Fruit fly (Drosophila melanogaster): Measurements from ENCODE around the gene CG1806.

CG1806 gene

DNA sequence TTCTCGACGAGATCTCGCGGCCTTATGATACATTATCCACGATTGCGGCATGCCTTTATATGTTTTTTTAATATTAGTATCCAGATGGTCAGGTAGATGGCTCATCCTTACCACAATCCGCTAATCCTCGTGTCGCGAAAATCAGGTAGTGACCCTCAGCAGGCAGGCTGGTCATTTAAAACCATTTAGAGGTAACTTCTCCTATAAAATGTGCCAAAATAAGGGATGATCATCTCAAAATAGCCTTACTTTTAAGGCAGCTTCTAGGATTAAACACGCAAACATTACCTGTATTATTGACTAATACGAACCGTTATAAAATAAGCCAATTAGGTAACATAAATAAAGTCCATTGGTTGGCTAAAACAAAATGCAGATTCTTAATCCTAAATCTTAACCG lies 18.1 kb upstream of the CG1806 start, which contains the start of gene tsg:
Gene tsg (minus strand): TSS at position 37 of the 400 bp plus-strand sequence.
- no peak for TF ChIP-seq Abd-B (GFP tag; optimal IDR thresholded peaks at IDR 0.05)
- TF ChIP-seq h (GFP tag; optimal IDR thresholded peaks at IDR 0.05) = no peak
- no peak for TF ChIP-seq Hr83 (GFP tag; optimal IDR thresholded peaks at IDR 0.05; ENCODE audit: poor library complexity, severe bottlenecking)

DNA sequence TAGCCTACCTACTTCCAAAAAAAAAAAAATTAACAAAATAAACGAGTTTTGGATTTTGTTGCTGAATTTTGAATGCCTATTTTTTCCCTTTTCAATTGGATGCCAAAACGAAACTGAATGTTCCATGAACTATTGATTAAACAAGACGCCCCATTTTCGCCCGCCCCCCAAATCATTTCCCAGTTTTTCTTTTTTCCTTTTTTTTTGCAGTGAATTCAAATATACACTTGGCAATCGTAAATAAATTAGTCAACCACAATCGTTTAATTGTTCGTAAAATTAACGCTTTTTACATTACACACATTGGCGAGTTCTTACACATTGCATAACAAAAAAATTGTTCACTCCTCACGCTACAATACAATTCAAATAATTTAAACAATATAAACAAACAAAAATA lies 14.3 kb upstream of the CG1806 start, which contains the start of gene CG18130:
Gene CG18130 (minus strand): TSS at position 101 of the 400 bp plus-strand sequence.
- no peak for TF ChIP-seq woc (GFP tag; optimal IDR thresholded peaks at IDR 0.05)
- TF ChIP-seq h (GFP tag; optimal IDR thresholded peaks at IDR 0.05) = no peak
- TF ChIP-seq sage (GFP tag; optimal IDR thresholded peaks at IDR 0.05) = no peak
- TF ChIP-seq tai (GFP tag; optimal IDR thresholded peaks at IDR 0.05) = no peak

DNA sequence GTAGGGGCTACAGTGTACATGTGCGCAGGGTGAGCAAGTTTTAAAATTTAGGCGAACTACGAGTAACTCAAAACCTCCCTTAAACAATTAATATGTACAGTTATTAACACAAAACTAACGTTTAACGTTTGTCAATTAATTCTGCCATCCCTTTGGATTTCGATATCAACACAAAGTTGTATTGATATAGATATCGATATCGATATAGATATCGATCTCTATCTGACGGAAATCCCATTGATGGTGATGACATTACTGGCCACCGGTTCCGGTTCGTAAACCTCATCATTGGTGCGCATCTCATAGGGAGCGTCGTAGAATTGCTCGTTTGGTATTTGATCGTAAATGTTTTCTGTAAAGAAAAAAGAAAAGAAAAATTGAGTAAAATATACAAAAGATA lies 13.7 kb upstream of the CG1806 start:
- no peak for TF ChIP-seq dmrt93B (GFP tag; optimal IDR thresholded peaks at IDR 0.05)
- no peak for TF ChIP-seq Dif (GFP tag; optimal IDR thresholded peaks at IDR 0.05; ENCODE audit: partially characterized antibody)
- no peak for TF ChIP-seq OdsH (GFP tag; optimal IDR thresholded peaks at IDR 0.05)
- no peak for TF ChIP-seq N (GFP tag; optimal IDR thresholded peaks at IDR 0.05)
- TF ChIP-seq psq (GFP tag; optimal IDR thresholded peaks at IDR 0.05) = no peak
- no peak for TF ChIP-seq Hnf4 (GFP tag; optimal IDR thresholded peaks at IDR 0.05)
- TF ChIP-seq dl (GFP tag; optimal IDR thresholded peaks at IDR 0.05; ENCODE audit: insufficient read depth in 1 of 2, partially characterized antibody in 2 of 2) = no peak
- no peak for TF ChIP-seq lola (GFP tag; optimal IDR thresholded peaks at IDR 0.05)
- TF ChIP-seq CrebA (GFP tag; optimal IDR thresholded peaks at IDR 0.05; ENCODE audit: borderline replicate concordance) = no peak
- TF ChIP-seq br (GFP tag; optimal IDR thresholded peaks at IDR 0.05) = no peak
- no peak for TF ChIP-seq pan (optimal IDR thresholded peaks at IDR 0.05)
- TF ChIP-seq GATAd (GFP tag; optimal IDR thresholded peaks at IDR 0.05) = no peak
- TF ChIP-seq dsf (GFP tag; optimal IDR thresholded peaks at IDR 0.05; ENCODE audit: borderline replicate concordance) = no peak
- TF ChIP-seq Mio (GFP tag; optimal IDR thresholded peaks at IDR 0.05) = no peak
- TF ChIP-seq ey (GFP tag; optimal IDR thresholded peaks at IDR 0.05) = no peak
- TF ChIP-seq h (GFP tag; optimal IDR thresholded peaks at IDR 0.05) = no peak
- TF ChIP-seq fru (GFP tag; optimal IDR thresholded peaks at IDR 0.05) = no peak
- TF ChIP-seq Hr83 (GFP tag; optimal IDR thresholded peaks at IDR 0.05; ENCODE audit: poor library complexity, severe bottlenecking) = no peak
- TF ChIP-seq Jra (GFP tag; optimal IDR thresholded peaks at IDR 0.05) = no peak

DNA sequence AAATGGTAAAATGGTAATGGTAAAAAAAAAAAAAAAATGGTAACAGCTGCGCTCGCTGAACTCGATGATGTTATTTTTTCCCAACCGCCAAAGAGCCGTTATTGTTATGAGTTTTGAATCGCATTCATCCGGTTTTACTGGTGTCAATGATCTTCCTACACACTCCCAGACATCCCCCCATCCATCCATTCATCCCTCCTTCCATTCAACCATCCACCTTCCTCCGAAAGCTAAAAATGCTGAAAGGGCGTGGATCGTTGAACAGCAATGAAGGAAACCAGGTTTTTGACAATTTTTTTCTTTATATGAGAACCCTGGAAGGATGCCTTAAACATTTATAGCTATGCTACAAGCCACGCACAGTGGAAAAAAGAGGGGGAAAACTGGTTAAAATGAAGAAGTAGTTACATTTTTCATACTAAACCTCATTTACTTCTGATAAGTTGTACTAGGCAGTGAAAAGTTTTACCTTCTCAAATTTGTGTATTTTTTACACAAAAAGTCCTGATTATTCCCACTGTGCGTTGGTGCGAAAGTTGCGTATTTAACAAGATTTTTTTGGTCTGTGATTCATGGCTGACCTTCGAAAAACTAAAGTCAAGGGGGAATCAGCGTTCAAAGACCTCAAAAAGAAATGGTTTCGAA lies 6.9 kb upstream of the CG1806 start:
- TF ChIP-seq Jra (GFP tag; optimal IDR thresholded peaks at IDR 0.05) (no peak), jim (GFP tag; optimal IDR thresholded peaks at IDR 0.05) (no peak), dl (GFP tag; optimal IDR thresholded peaks at IDR 0.05; ENCODE audit: insufficient read depth in 1 of 2, partially characterized antibody in 2 of 2) (no peak), Hnf4 (GFP tag; optimal IDR thresholded peaks at IDR 0.05) (no peak), lola (GFP tag; optimal IDR thresholded peaks at IDR 0.05) (no peak), Abd-B (GFP tag; optimal IDR thresholded peaks at IDR 0.05) (no peak), brk (GFP tag; optimal IDR thresholded peaks at IDR 0.05) (no peak), Rel (GFP tag; optimal IDR thresholded peaks at IDR 0.05) (no peak), Rel (tag; optimal IDR thresholded peaks at IDR 0.05) (no peak), Mio (GFP tag; optimal IDR thresholded peaks at IDR 0.05) (no peak), sv (GFP tag; optimal IDR thresholded peaks at IDR 0.05) (no peak), dmrt93B (GFP tag; optimal IDR thresholded peaks at IDR 0.05) (no peak), foxo (GFP tag; optimal IDR thresholded peaks at IDR 0.05) (peak in 1 of 2 experiments; percentile 28), dsf (GFP tag; optimal IDR thresholded peaks at IDR 0.05; ENCODE audit: borderline replicate concordance) (no peak), Dif (GFP tag; optimal IDR thresholded peaks at IDR 0.05; ENCODE audit: partially characterized antibody) (no peak), ey (GFP tag; optimal IDR thresholded peaks at IDR 0.05) (peak; percentile 36), br (GFP tag; optimal IDR thresholded peaks at IDR 0.05) (peak; percentile 38), GATAd (GFP tag; optimal IDR thresholded peaks at IDR 0.05) (no peak), CrebA (GFP tag; optimal IDR thresholded peaks at IDR 0.05; ENCODE audit: borderline replicate concordance) (no peak), OdsH (GFP tag; optimal IDR thresholded peaks at IDR 0.05) (peak; percentile 16), CG9705 (GFP tag; optimal IDR thresholded peaks at IDR 0.05) (no peak), h (GFP tag; optimal IDR thresholded peaks at IDR 0.05) (peak; percentile 69), Myc (optimal IDR thresholded peaks at IDR 0.05) (no peak), usp (GFP tag; optimal IDR thresholded peaks at IDR 0.05) (no peak), Vsx2 (GFP tag; optimal IDR thresholded peaks at IDR 0.05; ENCODE audit: partially characterized antibody) (no peak), pan (optimal IDR thresholded peaks at IDR 0.05) (no peak), Dfd (GFP tag; optimal IDR thresholded peaks at IDR 0.05) (no peak), fru (GFP tag; optimal IDR thresholded peaks at IDR 0.05) (peak; percentile 51), tai (GFP tag; optimal IDR thresholded peaks at IDR 0.05) (no peak), woc (GFP tag; optimal IDR thresholded peaks at IDR 0.05) (peak; percentile 43), rgr (GFP tag; optimal IDR thresholded peaks at IDR 0.05) (peak; percentile 57), Hr83 (GFP tag; optimal IDR thresholded peaks at IDR 0.05; ENCODE audit: poor library complexity, severe bottlenecking) (no peak), CG32264 (GFP tag; optimal IDR thresholded peaks at IDR 0.05) (no peak), N (GFP tag; optimal IDR thresholded peaks at IDR 0.05) (no peak), Sp1 (GFP tag; optimal IDR thresholded peaks at IDR 0.05) (peak; percentile 39), HLH106 (tag; optimal IDR thresholded peaks at IDR 0.05) (peak; percentile 25), Hr78 (GFP tag; optimal IDR thresholded peaks at IDR 0.05) (no peak), psq (GFP tag; optimal IDR thresholded peaks at IDR 0.05) (peak; percentile 19), sage (GFP tag; optimal IDR thresholded peaks at IDR 0.05) (no peak)

Data from whole organism, wandering third instar larva.